Worm (Caenorhabditis elegans): Measurements from ENCODE around the gene rpl-22.
A peak's percentile ranks its signal among the peaks of the same experiment; 100 is the strongest.

Gene rpl-22

ce11 chrII:5008033-5008432 is 47.4 kb upstream of the rpl-22 start, which contains the start of gene F59A6.3:
Gene F59A6.3 (plus strand): TSS chrII:5008333.
- TF ChIP-seq mab-5 (tag; optimal IDR thresholded peaks at IDR 0.05) (no peak), sem-4 (tag; optimal IDR thresholded peaks at IDR 0.05) (no peak), skn-1 (tag; optimal IDR thresholded peaks at IDR 0.05) (no peak), sma-9 (GFP tag; optimal IDR thresholded peaks at IDR 0.05) (no peak), sma-9 (tag; optimal IDR thresholded peaks at IDR 0.05) (no peak), gmeb-1 (tag; optimal IDR thresholded peaks at IDR 0.05) (no peak), alr-1 (tag; optimal IDR thresholded peaks at IDR 0.05) (no peak), R02D3.7 (tag; optimal IDR thresholded peaks at IDR 0.05) (no peak), lin-13 (GFP tag; optimal IDR thresholded peaks at IDR 0.05) (no peak), unc-62 (GFP tag; optimal IDR thresholded peaks at IDR 0.05) (no peak), nhr-237 (tag; optimal IDR thresholded peaks at IDR 0.05) (no peak), ZK546.5 (tag; optimal IDR thresholded peaks at IDR 0.05) (no peak), mbf-1 (tag; optimal IDR thresholded peaks at IDR 0.05) (no peak), blmp-1 (tag; optimal IDR thresholded peaks at IDR 0.05; ENCODE audit: insufficient read depth) (no peak), peb-1 (tag; optimal IDR thresholded peaks at IDR 0.05) (no peak), nhr-11 (tag; optimal IDR thresholded peaks at IDR 0.05) (no peak)

- TF ChIP-seq ama-1 (optimal IDR thresholded peaks at IDR 0.05) (no peak), blmp-1 (tag; optimal IDR thresholded peaks at IDR 0.05; ENCODE audit: insufficient read depth) (no peak)
Observed at ce11 chrII:5011978-5012377, 43.4 kb upstream of the rpl-22 start, which contains the start of gene F59A6.12. Gene F59A6.12 (minus strand): TSS chrII:5012078.

- TF ChIP-seq mbf-1 (tag; optimal IDR thresholded peaks at IDR 0.05): no peak
- TF ChIP-seq peb-1 (tag; optimal IDR thresholded peaks at IDR 0.05): no peak
- no peak for TF ChIP-seq fos-1 (tag; optimal IDR thresholded peaks at IDR 0.05)
- TF ChIP-seq zag-1 (tag; optimal IDR thresholded peaks at IDR 0.05): no peak
- no peak for TF ChIP-seq lin-13 (GFP tag; optimal IDR thresholded peaks at IDR 0.05)
- no peak for TF ChIP-seq nhr-6 (tag; optimal IDR thresholded peaks at IDR 0.05)
- no peak for TF ChIP-seq nhr-12 (tag; optimal IDR thresholded peaks at IDR 0.05)
- TF ChIP-seq ztf-1 (GFP tag; conservative IDR thresholded peaks at IDR 0.05): no peak
- TF ChIP-seq ceh-16 (tag; optimal IDR thresholded peaks at IDR 0.05): no peak
Observed at ce11 chrII:5014399-5014798, 41.0 kb upstream of the rpl-22 start, which contains the start of gene F59A6.2. Gene F59A6.2 (plus strand): TSS chrII:5014699.

- TF ChIP-seq zag-1 (tag; optimal IDR thresholded peaks at IDR 0.05) (no peak), sma-9 (GFP tag; optimal IDR thresholded peaks at IDR 0.05) (no peak), sma-9 (tag; optimal IDR thresholded peaks at IDR 0.05) (no peak), fos-1 (tag; optimal IDR thresholded peaks at IDR 0.05) (no peak), nhr-6 (tag; optimal IDR thresholded peaks at IDR 0.05) (no peak), ceh-82 (tag; optimal IDR thresholded peaks at IDR 0.05) (no peak), sma-3 (GFP tag; optimal IDR thresholded peaks at IDR 0.05) (no peak), unc-55 (GFP tag; optimal IDR thresholded peaks at IDR 0.05) (no peak), snpc-4 (tag; optimal IDR thresholded peaks at IDR 0.05) (no peak), mab-5 (tag; optimal IDR thresholded peaks at IDR 0.05) (no peak), sem-4 (tag; optimal IDR thresholded peaks at IDR 0.05) (no peak), ceh-16 (tag; optimal IDR thresholded peaks at IDR 0.05) (no peak), lin-13 (GFP tag; optimal IDR thresholded peaks at IDR 0.05) (no peak), lin-11 (tag; optimal IDR thresholded peaks at IDR 0.05) (no peak)
Observed at ce11 chrII:5016144-5016543, 39.3 kb upstream of the rpl-22 start.

ce11 chrII:5016977-5017585 is 38.3 kb upstream of the rpl-22 start:
- TF ChIP-seq lin-39 (tag; optimal IDR thresholded peaks at IDR 0.05) (no peak), blmp-1 (tag; optimal IDR thresholded peaks at IDR 0.05; ENCODE audit: insufficient read depth) (no peak), fos-1 (tag; optimal IDR thresholded peaks at IDR 0.05) (peak; percentile 81), dmd-4 (tag; optimal IDR thresholded peaks at IDR 0.05) (no peak), unc-39 (tag; optimal IDR thresholded peaks at IDR 0.05) (no peak), ZK546.5 (tag; optimal IDR thresholded peaks at IDR 0.05) (no peak), lin-11 (tag; optimal IDR thresholded peaks at IDR 0.05) (no peak), nhr-237 (tag; optimal IDR thresholded peaks at IDR 0.05) (no peak), ceh-16 (tag; optimal IDR thresholded peaks at IDR 0.05) (peak; percentile 69), Y55F3AM.14 (GFP tag; optimal IDR thresholded peaks at IDR 0.05) (peak; percentile 80), C34F6.9 (tag; optimal IDR thresholded peaks at IDR 0.05) (peak; percentile 91), mab-5 (tag; optimal IDR thresholded peaks at IDR 0.05) (peak; percentile 56), nhr-21 (tag; optimal IDR thresholded peaks at IDR 0.05) (peak; percentile 31), zag-1 (tag; optimal IDR thresholded peaks at IDR 0.05) (peak; percentile 57), ceh-82 (tag; optimal IDR thresholded peaks at IDR 0.05) (no peak), nhr-129 (tag; optimal IDR thresholded peaks at IDR 0.05) (peak; percentile 82), lsy-2 (tag; optimal IDR thresholded peaks at IDR 0.05) (peak; percentile 21 to 76), sem-4 (tag; optimal IDR thresholded peaks at IDR 0.05) (peak; percentile 59), nhr-10 (tag; optimal IDR thresholded peaks at IDR 0.05) (no peak), skn-1 (tag; optimal IDR thresholded peaks at IDR 0.05) (no peak), alr-1 (tag; optimal IDR thresholded peaks at IDR 0.05) (no peak), nhr-25 (tag; optimal IDR thresholded peaks at IDR 0.05) (peak; percentile 58), ztf-1 (GFP tag; conservative IDR thresholded peaks at IDR 0.05) (no peak), elt-3 (tag; optimal IDR thresholded peaks at IDR 0.05) (no peak), egl-27 (tag; optimal IDR thresholded peaks at IDR 0.05) (peak; percentile 74), mdl-1 (tag; optimal IDR thresholded peaks at IDR 0.05) (peak in 1 of 2 experiments; percentile 26), snpc-4 (tag; optimal IDR thresholded peaks at IDR 0.05) (peak; percentile 51), F13H6.1 (tag; optimal IDR thresholded peaks at IDR 0.05) (peak; percentile 68), ztf-4 (tag; optimal IDR thresholded peaks at IDR 0.05) (no peak)

Measured in whole organism, L2 larva.